Worm (Caenorhabditis elegans) whole organism, young adult: ENCODE measurements around the gene Y46H3A.4.

Source experiments
- Y53G8AR.9 ChIP-seq: fragments of 200-800 bp; sonication (Bioruptor generic); conservative IDR thresholded peaks from 2 replicates; pipeline ENCODE4 v1.3.6; 2022; ENCODE audit warnings: missing genetic modification reagents, missing genetic modification characterization, missing compliant biosample characterization
- attf-6 ChIP-seq: fragments of 200-800 bp; sonication (Bioruptor generic); IDR thresholded peaks from 2 replicates; pipeline ENCODE4 v1.3.6; 2022; ENCODE audit warnings: missing genetic modification reagents, missing genetic modification characterization, missing compliant biosample characterization
- cebp-2 ChIP-seq: fragments of 200-800 bp; sonication (Bioruptor generic); IDR thresholded peaks from 2 replicates; pipeline ENCODE4 v1.3.6; 2022; ENCODE audit warnings: missing genetic modification characterization, missing compliant biosample characterization
- dox-1 ChIP-seq: fragments of 200-800 bp; sonication (Bioruptor generic); IDR thresholded peaks from 2 replicates; pipeline ENCODE4 v1.3.6; 2022; ENCODE audit warnings: missing genetic modification reagents, missing genetic modification characterization, missing compliant biosample characterization
- madf-3 ChIP-seq: fragments of 200-800 bp; sonication (Bioruptor generic); IDR thresholded peaks from 2 replicates; pipeline ENCODE4 v1.3.6; 2022; ENCODE audit warnings: missing genetic modification reagents, missing genetic modification characterization, missing compliant biosample characterization
- nfya-1 ChIP-seq: sonication (generic microtip); optimal IDR thresholded peaks from 2 replicates; lab custom pipeline; 2017; ENCODE audit warnings: antibody characterized with exemption, missing compliant biosample characterization, missing genetic modification characterization, borderline replicate concordance; ENCODE audit not compliant: insufficient read depth
- nhr-80 ChIP-seq: sonication (generic microtip); optimal IDR thresholded peaks from 2 replicates; lab custom pipeline; 2016; ENCODE audit warnings: missing genetic modification characterization, missing compliant biosample characterization
- pha-4 ChIP-seq: fragments of 150-350 bp; sonication (generic microtip); optimal IDR thresholded peaks from 2 replicates; lab custom pipeline; 2014; ENCODE audit warnings: missing biosample characterization, missing genetic modification reagents, missing genetic modification characterization
- sea-2 ChIP-seq: fragments of 200-800 bp; sonication (Bioruptor generic); IDR thresholded peaks from 2 replicates; pipeline ENCODE4 v1.3.6; 2022; ENCODE audit warnings: missing genetic modification characterization, missing compliant biosample characterization

DNA sequence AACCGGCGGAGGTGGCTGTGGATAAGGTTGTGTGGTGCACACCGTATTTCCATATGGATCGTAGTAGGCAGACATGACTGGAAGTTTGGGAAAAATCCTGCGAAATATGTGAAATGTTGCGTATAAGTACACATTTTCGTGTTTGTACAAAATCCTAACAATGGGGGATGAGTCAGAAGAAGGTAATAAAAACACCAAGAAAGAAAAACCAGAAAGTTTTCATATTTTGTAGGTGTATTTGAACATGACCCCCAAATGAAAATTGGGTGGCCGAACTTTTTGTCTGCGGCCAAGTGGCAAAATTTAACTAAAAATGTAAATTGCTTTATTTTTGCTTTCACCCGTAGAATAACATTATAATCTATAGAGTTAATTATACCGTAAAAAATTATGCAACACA is at the start of gene Y46H3A.4:
- no peak for TF ChIP-seq sea-2 (GFP tag; lab: Robert Waterston, UW)
- no peak for TF ChIP-seq nfya-1 (tag; lab: Kevin White, UChicago)
- TF ChIP-seq dox-1, result no peak
- TF ChIP-seq Y53G8AR.9, result no peak
- TF ChIP-seq nhr-80 (tag; lab: Kevin White, UChicago), result no peak
- TF ChIP-seq pha-4 (tag; lab: Kevin White, UChicago), result no peak
- no peak for TF ChIP-seq madf-3 (GFP tag; lab: Robert Waterston, UW)
- TF ChIP-seq cebp-2 (GFP tag; lab: Robert Waterston, UW), result no peak
- TF ChIP-seq attf-6, result no peak
